Fruit fly (Drosophila melanogaster): ENCODE results near the gene tilB.
A peak's percentile ranks its signal among the peaks of the same experiment; 100 is the strongest.

The tilB gene

DNA sequence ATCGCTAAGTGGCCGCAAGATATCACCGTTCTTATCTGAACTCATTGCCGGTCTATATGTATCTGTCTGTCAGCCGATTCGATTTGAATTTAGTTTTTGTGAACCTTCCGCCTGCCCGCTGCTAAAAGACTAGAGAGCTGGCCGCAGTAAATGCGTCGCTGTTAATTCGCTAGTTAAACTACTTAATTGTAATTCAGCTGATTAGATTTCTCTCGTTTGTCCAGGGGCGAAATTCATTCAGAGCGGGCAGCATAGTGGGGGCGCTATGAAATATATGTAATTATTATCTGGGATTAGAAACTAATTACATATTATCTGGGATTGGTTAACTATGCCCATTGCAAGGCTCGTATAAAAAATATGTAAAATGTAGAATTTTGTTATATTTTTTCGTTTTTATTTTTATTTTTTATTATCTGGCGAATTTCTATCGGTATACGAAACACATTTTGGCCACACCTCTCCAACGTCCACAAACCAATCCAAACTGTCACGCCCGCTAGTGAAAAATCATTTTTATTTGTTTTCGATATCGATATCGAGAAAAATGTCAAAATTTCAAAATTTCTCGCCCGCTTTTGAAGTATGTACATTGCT is at the start of gene tilB, which contains the start of gene CG14615 (continued):
- 0 out of 2 replicates have a peak, but pooled peaks have one; percentile 34 for TF ChIP-seq CG4404 (GFP tag; IDR thresholded peaks at IDR 0.05)
- no peak for TF ChIP-seq Antp (GFP tag; optimal IDR thresholded peaks at IDR 0.05)
- TF ChIP-seq CG17359 (tag; optimal IDR thresholded peaks at IDR 0.05) = no peak
- TF ChIP-seq E2f2 (GFP tag; IDR thresholded peaks at IDR 0.05) = no peak
- TF ChIP-seq vvl (GFP tag; IDR thresholded peaks at IDR 0.05) = no peak; the same call in 1 of the 2 replicates
- peak; percentile 80 for TF ChIP-seq row (GFP tag; IDR thresholded peaks at IDR 0.05)
- TF ChIP-seq lbe (GFP tag; optimal IDR thresholded peaks at IDR 0.05) = no peak
- TF ChIP-seq Blimp-1 (GFP tag; optimal IDR thresholded peaks at IDR 0.05) = no peak
- TF ChIP-seq CG30020 (tag; optimal IDR thresholded peaks at IDR 0.05) = peak; percentile 4
- TF ChIP-seq CG11504 (tag; optimal IDR thresholded peaks at IDR 0.05) = no peak
- TF ChIP-seq lmd (GFP tag; IDR thresholded peaks at IDR 0.05) = peak; percentile 37; the same call in 1 of the 2 replicates
- TF ChIP-seq pfk (GFP tag; optimal IDR thresholded peaks at IDR 0.05) = no peak
- no peak for TF ChIP-seq CG31224 (GFP tag; IDR thresholded peaks at IDR 0.05)
- TF ChIP-seq pan (optimal IDR thresholded peaks at IDR 0.05) = no peak
- TF ChIP-seq pan (GFP tag; optimal IDR thresholded peaks at IDR 0.05 in 1 of 2, IDR thresholded peaks at IDR 0.05 in 1 of 2) = peak in 1 of 2 experiments; percentile 16
- TF ChIP-seq lilli (GFP tag; optimal IDR thresholded peaks at IDR 0.05) = peak; percentile 57
- no peak for TF ChIP-seq ewg (GFP tag; optimal IDR thresholded peaks at IDR 0.05)
- TF ChIP-seq H2.0 (GFP tag; IDR thresholded peaks at IDR 0.05) = no peak
- TF ChIP-seq gem (tag; optimal IDR thresholded peaks at IDR 0.05) = no peak
- no peak for TF ChIP-seq CG1832 (GFP tag; optimal IDR thresholded peaks at IDR 0.05)
- peak in 1 of 2 experiments; percentile 21 for TF ChIP-seq Pdp1 (GFP tag; optimal IDR thresholded peaks at IDR 0.05)
- TF ChIP-seq maf-S (GFP tag; optimal IDR thresholded peaks at IDR 0.05) = no peak
- peak; percentile 47 for TF ChIP-seq grau (tag; optimal IDR thresholded peaks at IDR 0.05)
- TF ChIP-seq abd-A (tag; optimal IDR thresholded peaks at IDR 0.05) = no peak
- peak; percentile 58 for TF ChIP-seq CG32532 (GFP tag; IDR thresholded peaks at IDR 0.05)
- TF ChIP-seq Fer2 (tag; optimal IDR thresholded peaks at IDR 0.05) = peak; percentile 16
- TF ChIP-seq CG34376 (GFP tag; optimal IDR thresholded peaks at IDR 0.05) = peak; percentile 62
- TF ChIP-seq CG13424 (tag; optimal IDR thresholded peaks at IDR 0.05) = peak; percentile 20
- TF ChIP-seq az2 (GFP tag; optimal IDR thresholded peaks at IDR 0.05) = peak; percentile 3
- TF ChIP-seq mam (GFP tag; optimal IDR thresholded peaks at IDR 0.05) = peak; percentile 43
- TF ChIP-seq cad (GFP tag; optimal IDR thresholded peaks at IDR 0.05) = no peak
- 0 out of 2 replicates have a peak, but pooled peaks have one; percentile 40 for TF ChIP-seq Oaz (GFP tag; IDR thresholded peaks at IDR 0.05)
- no peak for TF ChIP-seq zen2 (GFP tag; IDR thresholded peaks at IDR 0.05; ENCODE audit: partially characterized antibody)
- no peak for TF ChIP-seq yki (optimal IDR thresholded peaks at IDR 0.05)
- peak; percentile 46; the same call in 1 of the 2 replicates for TF ChIP-seq sob (GFP tag; IDR thresholded peaks at IDR 0.05)
- TF ChIP-seq CG13296 (GFP tag; optimal IDR thresholded peaks at IDR 0.05) = peak; percentile 41
- peak; percentile 8 for TF ChIP-seq CG9817 (tag; optimal IDR thresholded peaks at IDR 0.05)
- peak; percentile 43; the same call in 1 of the 3 replicates for TF ChIP-seq CG16813 (GFP tag; IDR thresholded peaks at IDR 0.05; ENCODE audit: partially characterized antibody)
- 0 out of 3 replicates have a peak, but pooled peaks have one; percentile 17 for TF ChIP-seq Dbx (GFP tag; IDR thresholded peaks at IDR 0.05)
- TF ChIP-seq CG13624 (GFP tag; optimal IDR thresholded peaks at IDR 0.05) = peak; percentile 32
- no peak for TF ChIP-seq CG7357 (GFP tag; IDR thresholded peaks at IDR 0.05)
- no peak for TF ChIP-seq CG9609 (GFP tag; optimal IDR thresholded peaks at IDR 0.05)
- TF ChIP-seq ems (GFP tag; optimal IDR thresholded peaks at IDR 0.05) = peak; percentile 25
- TF ChIP-seq Oli (tag; optimal IDR thresholded peaks at IDR 0.05) = no peak
- no peak for TF ChIP-seq CG17186 (GFP tag; optimal IDR thresholded peaks at IDR 0.05)
- TF ChIP-seq nau (GFP tag; optimal IDR thresholded peaks at IDR 0.05) = no peak
- TF ChIP-seq Stat92E (GFP tag; optimal IDR thresholded peaks at IDR 0.05) = no peak
- no peak for TF ChIP-seq psq (GFP tag; optimal IDR thresholded peaks at IDR 0.05)
- TF ChIP-seq PHDP (tag; optimal IDR thresholded peaks at IDR 0.05) = peak; percentile 17
- peak; percentile 4 for TF ChIP-seq CG12104 (GFP tag; optimal IDR thresholded peaks at IDR 0.05)
